Fruit fly (Drosophila melanogaster) whole organism, embryonic: Measurements from ENCODE around the gene Csk.

Experiments used
- Adf1 ChIP-seq: fragments of 200-800 bp; sonication (Bioruptor generic); IDR thresholded peaks from 2 replicates; pipeline ENCODE4 v1.3.6; 2022; ENCODE audit warnings: missing biosample characterization, missing genetic modification characterization
- CG10431 ChIP-seq: fragments of 200-800 bp; sonication (Bioruptor generic); optimal IDR thresholded peaks from 3 replicates; lab custom pipeline; 2018; ENCODE audit warnings: missing biosample characterization, mild to moderate bottlenecking, missing genetic modification characterization
- CG10654 ChIP-seq: fragments of 200-800 bp; sonication (Bioruptor generic); optimal IDR thresholded peaks from 2 replicates; lab custom pipeline; 2016; ENCODE audit warnings: missing biosample characterization, missing genetic modification characterization
- CG11398 ChIP-seq: fragments of 200-800 bp; sonication (Bioruptor generic); optimal IDR thresholded peaks from 2 replicates; lab custom pipeline; 2016; ENCODE audit warnings: missing biosample characterization, missing genetic modification characterization
- CG12104 ChIP-seq: fragments of 200-800 bp; sonication (Bioruptor generic); optimal IDR thresholded peaks from 3 replicates; lab custom pipeline; 2016; ENCODE audit warnings: missing biosample characterization, missing genetic modification characterization
- CG1233 ChIP-seq: fragments of 200-800 bp; sonication (Bioruptor generic); optimal IDR thresholded peaks from 4 replicates; lab custom pipeline; 2018; ENCODE audit warnings: missing biosample characterization, mild to moderate bottlenecking, missing genetic modification characterization
- CG14710 ChIP-seq: fragments of 200-800 bp; sonication (Bioruptor generic); optimal IDR thresholded peaks from 3 replicates; lab custom pipeline; 2019; ENCODE audit warnings: missing biosample characterization, mild to moderate bottlenecking, missing genetic modification characterization, moderate library complexity
- CG15073 ChIP-seq: fragments of 200-800 bp; sonication (Bioruptor generic); optimal IDR thresholded peaks from 2 replicates; lab custom pipeline; 2016; ENCODE audit warnings: missing biosample characterization, missing genetic modification characterization
- CG17612 ChIP-seq: fragments of 200-800 bp; sonication (Bioruptor generic); IDR thresholded peaks from 2 replicates; pipeline ENCODE4 v1.3.6; 2022; ENCODE audit warnings: missing biosample characterization, missing genetic modification characterization
- CG17802 ChIP-seq: fragments of 200-800 bp; sonication (Bioruptor generic); optimal IDR thresholded peaks from 2 replicates; lab custom pipeline; 2018; ENCODE audit warnings: missing biosample characterization, mild to moderate bottlenecking, missing genetic modification characterization, moderate library complexity
- CG18476 ChIP-seq: fragments of 200-800 bp; sonication (Bioruptor generic); optimal IDR thresholded peaks from 2 replicates; lab custom pipeline; 2016; ENCODE audit warnings: missing biosample characterization, mild to moderate bottlenecking, missing genetic modification characterization
- CG31388 ChIP-seq: fragments of 200-800 bp; sonication (Bioruptor generic); optimal IDR thresholded peaks from 2 replicates; lab custom pipeline; 2016; ENCODE audit warnings: missing biosample characterization, missing genetic modification characterization
- CG32532 ChIP-seq: fragments of 200-800 bp; sonication (Bioruptor generic); IDR thresholded peaks from 2 replicates; pipeline ENCODE4 v1.3.6; 2022; ENCODE audit warnings: missing biosample characterization, missing genetic modification characterization
- CG43689 ChIP-seq: fragments of 200-800 bp; sonication (Bioruptor generic); IDR thresholded peaks from 2 replicates; pipeline ENCODE4 v1.3.6; 2022; ENCODE audit warnings: missing biosample characterization, missing genetic modification characterization
- CG4424 ChIP-seq: fragments of 200-800 bp; sonication (Bioruptor generic); optimal IDR thresholded peaks from 3 replicates; lab custom pipeline; 2016; ENCODE audit warnings: missing biosample characterization, missing genetic modification characterization
- CG5180 ChIP-seq: fragments of 200-800 bp; sonication (Bioruptor generic); optimal IDR thresholded peaks from 3 replicates; lab custom pipeline; 2017; ENCODE audit warnings: missing biosample characterization, missing genetic modification characterization, mild to moderate bottlenecking, moderate library complexity, missing genetic modification reagents
- CG6654 ChIP-seq: fragments of 200-800 bp; sonication (Bioruptor generic); optimal IDR thresholded peaks from 2 replicates; lab custom pipeline; 2017; ENCODE audit warnings: missing biosample characterization, mild to moderate bottlenecking, missing genetic modification characterization
- CG8089 ChIP-seq: fragments of 200-800 bp; sonication (Bioruptor generic); optimal IDR thresholded peaks from 3 replicates; lab custom pipeline; 2016; ENCODE audit warnings: missing biosample characterization, missing genetic modification characterization
- CG9932 ChIP-seq: fragments of 200-800 bp; sonication (Bioruptor generic); IDR thresholded peaks from 2 replicates; pipeline ENCODE4 v1.3.6; 2022; ENCODE audit warnings: missing biosample characterization, missing genetic modification characterization
- CkIIα-i1 ChIP-seq: fragments of 200-800 bp; sonication (Bioruptor generic); IDR thresholded peaks from 2 replicates; pipeline ENCODE4 v1.3.6; 2022; ENCODE audit warnings: missing biosample characterization, missing genetic modification characterization
- Dbx ChIP-seq: fragments of 200-800 bp; sonication (Bioruptor generic); IDR thresholded peaks from 3 replicates; pipeline ENCODE4 v1.3.6; 2022; ENCODE audit warnings: missing biosample characterization, missing genetic modification characterization
- Dip2 ChIP-seq: fragments of 200-800 bp; sonication (Bioruptor generic); IDR thresholded peaks from 2 replicates; pipeline ENCODE4 v1.3.6; 2022; ENCODE audit warnings: missing biosample characterization, missing genetic modification characterization
- Dip3 ChIP-seq: fragments of 200-800 bp; sonication (Bioruptor generic); optimal IDR thresholded peaks from 3 replicates; lab custom pipeline; 2016; ENCODE audit warnings: missing biosample characterization, missing genetic modification characterization
- Doc2 ChIP-seq: fragments of 200-800 bp; sonication (Bioruptor generic); IDR thresholded peaks from 2 replicates; pipeline ENCODE4 v1.3.6; 2022; ENCODE audit warnings: missing biosample characterization, missing genetic modification characterization
- Gsc ChIP-seq: fragments of 200-800 bp; sonication (Bioruptor generic); IDR thresholded peaks from 2 replicates; pipeline ENCODE4 v1.3.6; 2022; ENCODE audit warnings: missing biosample characterization, missing genetic modification characterization
- H15 ChIP-seq: fragments of 200-800 bp; sonication (Bioruptor generic); IDR thresholded peaks from 3 replicates; pipeline ENCODE4 v1.3.6; 2022; ENCODE audit warnings: missing biosample characterization, missing genetic modification characterization
- HLH3B ChIP-seq: fragments of 200-800 bp; sonication (Bioruptor generic); IDR thresholded peaks from 2 replicates; pipeline ENCODE4 v1.3.6; 2022; ENCODE audit warnings: missing biosample characterization, missing genetic modification characterization
- Lim3 ChIP-seq: fragments of 200-800 bp; sonication (Bioruptor generic); IDR thresholded peaks from 2 replicates; pipeline ENCODE4 v1.3.6; 2022; ENCODE audit warnings: missing biosample characterization, missing genetic modification characterization
- Side ChIP-seq: fragments of 200-800 bp; sonication (Bioruptor generic); optimal IDR thresholded peaks from 2 replicates; lab custom pipeline; 2016; ENCODE audit warnings: missing biosample characterization, missing genetic modification characterization
- bsh ChIP-seq, 2 experiments: fragments of 200-800 bp; sonication (Bioruptor generic); optimal IDR thresholded peaks; 2 replicates each; lab custom pipeline; 2017 to 2018; ENCODE audit warnings: mild to moderate bottlenecking in 2 of 2, missing biosample characterization in 2 of 2, missing genetic modification characterization in 2 of 2, moderate library complexity in 1 of 2
- cas ChIP-seq: fragments of 200-800 bp; sonication (Bioruptor generic); IDR thresholded peaks from 2 replicates; pipeline ENCODE4 v1.3.6; 2022; ENCODE audit warnings: missing biosample characterization, missing genetic modification characterization
- caup ChIP-seq: fragments of 200-800 bp; sonication (Bioruptor generic); optimal IDR thresholded peaks from 3 replicates; lab custom pipeline; 2017; ENCODE audit warnings: missing biosample characterization, mild to moderate bottlenecking, missing genetic modification characterization, moderate library complexity; ENCODE audit not compliant: severe bottlenecking
- chn ChIP-seq: fragments of 200-800 bp; sonication (Bioruptor generic); optimal IDR thresholded peaks from 2 replicates; lab custom pipeline; 2016; ENCODE audit warnings: missing biosample characterization, missing genetic modification characterization
- crp ChIP-seq, 2 experiments: fragments of 200-800 bp; sonication (Bioruptor generic); optimal IDR thresholded peaks; 2 replicates in 1 of 2; 3 replicates in 1 of 2; lab custom pipeline; 2017; ENCODE audit warnings: missing biosample characterization in 2 of 2, missing genetic modification characterization in 2 of 2, mild to moderate bottlenecking in 1 of 2, moderate library complexity in 1 of 2
- dysf ChIP-seq: fragments of 200-800 bp; sonication (Bioruptor generic); IDR thresholded peaks from 3 replicates; pipeline ENCODE4 v1.3.6; 2022; ENCODE audit warnings: missing biosample characterization, missing genetic modification characterization
- esg ChIP-seq: fragments of 200-800 bp; sonication (Bioruptor generic); conservative IDR thresholded peaks from 2 replicates; pipeline ENCODE4 v1.3.6; 2022; ENCODE audit warnings: missing biosample characterization, missing genetic modification characterization
- eve ChIP-seq, 2 experiments: fragments of >200 bp; optimal IDR thresholded peaks; 2 replicates each; lab custom pipeline; 2017; ENCODE audit warnings: missing biosample characterization in 2 of 2, missing genetic modification characterization in 2 of 2
- fru ChIP-seq: fragments of >200 bp; optimal IDR thresholded peaks from 2 replicates; lab custom pipeline; 2017
- gsb-n ChIP-seq: fragments of 200-800 bp; sonication (Bioruptor generic); optimal IDR thresholded peaks from 3 replicates; lab custom pipeline; 2018; ENCODE audit warnings: missing biosample characterization, mild to moderate bottlenecking, missing genetic modification characterization
- lab ChIP-seq: fragments of 200-800 bp; sonication (Bioruptor generic); optimal IDR thresholded peaks from 3 replicates; lab custom pipeline; 2017; ENCODE audit warnings: missing biosample characterization, missing genetic modification characterization, mild to moderate bottlenecking, moderate library complexity, missing genetic modification reagents
- org-1 ChIP-seq: fragments of 200-800 bp; sonication (Bioruptor generic); optimal IDR thresholded peaks from 2 replicates; lab custom pipeline; 2017; ENCODE audit warnings: missing biosample characterization, missing genetic modification characterization
- phol ChIP-seq: fragments of 200-800 bp; sonication (Bioruptor generic); optimal IDR thresholded peaks from 3 replicates; lab custom pipeline; 2018; ENCODE audit warnings: missing biosample characterization, mild to moderate bottlenecking, missing genetic modification characterization, moderate library complexity
- pnt ChIP-seq: fragments of 200-800 bp; sonication (Bioruptor generic); optimal IDR thresholded peaks from 3 replicates; lab custom pipeline; 2016; ENCODE audit warnings: missing biosample characterization, missing genetic modification characterization
- pros ChIP-seq: fragments of 200-800 bp; sonication (Bioruptor generic); optimal IDR thresholded peaks from 3 replicates; lab custom pipeline; 2019; ENCODE audit warnings: missing biosample characterization, mild to moderate bottlenecking, missing genetic modification characterization, moderate library complexity
- repo ChIP-seq: fragments of 200-800 bp; sonication (Bioruptor generic); optimal IDR thresholded peaks from 2 replicates; lab custom pipeline; 2016; ENCODE audit warnings: missing biosample characterization, missing genetic modification characterization
- sd ChIP-seq: fragments of 200-800 bp; sonication (Bioruptor generic); optimal IDR thresholded peaks from 3 replicates; lab custom pipeline; 2018; ENCODE audit warnings: missing biosample characterization, mild to moderate bottlenecking, missing genetic modification characterization, moderate library complexity
- sens ChIP-seq: fragments of 200-800 bp; sonication (Bioruptor generic); peaks from one replicate; lab custom pipeline; 2016; ENCODE audit warnings: missing biosample characterization, missing genetic modification characterization
- seq ChIP-seq: fragments of 200-800 bp; sonication (Bioruptor generic); IDR thresholded peaks from 2 replicates; pipeline ENCODE4 v1.3.6; 2022; ENCODE audit warnings: missing biosample characterization, missing genetic modification characterization
- shn ChIP-seq: fragments of 200-800 bp; sonication (Bioruptor generic); optimal IDR thresholded peaks from 3 replicates; lab custom pipeline; 2016; ENCODE audit warnings: missing biosample characterization, missing genetic modification characterization
- sisA ChIP-seq: fragments of 200-800 bp; sonication (Bioruptor generic); IDR thresholded peaks from 2 replicates; pipeline ENCODE4 v1.3.6; 2022; ENCODE audit warnings: missing biosample characterization, missing genetic modification characterization
- tgo ChIP-seq: fragments of 200-800 bp; sonication (Bioruptor generic); IDR thresholded peaks from 3 replicates; pipeline ENCODE4 v1.3.6; 2022; ENCODE audit warnings: missing biosample characterization, missing genetic modification characterization
- unc-4 ChIP-seq: fragments of 200-800 bp; sonication (Bioruptor generic); IDR thresholded peaks from 2 replicates; pipeline ENCODE4 v1.3.6; 2022; ENCODE audit warnings: missing biosample characterization, missing genetic modification characterization; ENCODE audit not compliant: partially characterized antibody
- wdn ChIP-seq: fragments of 200-800 bp; sonication (Bioruptor generic); IDR thresholded peaks from 2 replicates; pipeline ENCODE4 v1.3.6; 2022; ENCODE audit warnings: missing biosample characterization, missing genetic modification characterization

The Csk gene

DNA sequence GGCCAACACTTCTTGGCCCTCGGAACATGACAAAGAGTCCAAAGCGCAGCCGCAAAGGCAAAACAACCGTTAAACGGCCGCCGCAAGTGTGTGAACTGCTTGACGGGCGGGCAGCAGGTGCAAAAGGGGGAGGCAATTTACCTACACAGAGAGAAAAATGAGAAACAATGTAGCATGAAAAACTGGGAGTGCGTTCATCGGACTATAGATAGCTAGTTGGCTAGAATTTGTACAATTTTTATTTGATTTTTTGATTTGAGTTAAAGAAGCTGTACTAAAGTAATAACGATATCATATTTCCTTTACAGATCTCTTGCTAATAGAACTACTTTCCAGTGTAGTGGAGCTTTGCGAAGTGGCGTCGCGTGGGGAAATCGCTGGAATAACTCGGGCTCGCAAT is 55.0 kb downstream of the Csk start (continued):
- TF ChIP-seq Side (GFP tag; lab: Kevin White, UChicago): no peak
- no peak for TF ChIP-seq CG18476 (GFP tag; lab: Kevin White, UChicago)
- TF ChIP-seq Gsc (GFP tag; lab: Robert Waterston, UW): no peak
- no peak for TF ChIP-seq lab (GFP tag; lab: Kevin White, UChicago)
- no peak for TF ChIP-seq repo (GFP tag; lab: Kevin White, UChicago)
- no peak for TF ChIP-seq CG15073 (GFP tag; lab: Kevin White, UChicago)
- no peak for TF ChIP-seq CG4424 (GFP tag; lab: Kevin White, UChicago)
- peak; percentile 42; the same call in 1 of the 3 replicates for TF ChIP-seq dysf (GFP tag; lab: Robert Waterston, UW)
- no peak for TF ChIP-seq Dbx (GFP tag; lab: Robert Waterston, UW)
- TF ChIP-seq sens (GFP tag; lab: Kevin White, UChicago): peak; percentile 32
- no peak for TF ChIP-seq Dip2 (GFP tag; lab: Robert Waterston, UW)
- no peak for TF ChIP-seq shn (GFP tag; lab: Kevin White, UChicago)
- TF ChIP-seq CG12104 (GFP tag; lab: Kevin White, UChicago): no peak
- TF ChIP-seq crp (GFP tag; optimal IDR thresholded peaks at IDR 0.05; lab: Kevin White, UChicago): no peak
- TF ChIP-seq pnt (GFP tag; lab: Kevin White, UChicago): peak; percentile 5
- no peak for TF ChIP-seq CG17802
- TF ChIP-seq CG32532: no peak
- no peak for TF ChIP-seq caup
- TF ChIP-seq wdn: no peak
- TF ChIP-seq bsh (GFP tag; optimal IDR thresholded peaks at IDR 0.05; lab: Kevin White, UChicago): peak in 1 of 2 experiments; percentile 23
- TF ChIP-seq Dip3 (GFP tag; lab: Kevin White, UChicago): no peak
- no peak for TF ChIP-seq cas (GFP tag; lab: Robert Waterston, UW)
- TF ChIP-seq CG5180 (GFP tag; lab: Kevin White, UChicago): no peak
- TF ChIP-seq CG6654: no peak
- TF ChIP-seq HLH3B (GFP tag; lab: Robert Waterston, UW): 0 out of 2 replicates have a peak, but pooled peaks have one; percentile 23
- TF ChIP-seq eve (GFP tag; optimal IDR thresholded peaks at IDR 0.05; lab: Kevin White, UChicago): no peak
- no peak for TF ChIP-seq unc-4 (GFP tag; lab: Robert Waterston, UW)
- no peak for TF ChIP-seq chn (GFP tag; lab: Kevin White, UChicago)
- TF ChIP-seq Lim3 (GFP tag; lab: Robert Waterston, UW): no peak
- no peak for TF ChIP-seq Doc2 (GFP tag; lab: Robert Waterston, UW)
- no peak for TF ChIP-seq CG11398 (GFP tag; lab: Kevin White, UChicago)
- TF ChIP-seq sisA (GFP tag; lab: Robert Waterston, UW): peak; percentile 21; the same call in 1 of the 2 replicates
- TF ChIP-seq fru (lab: Kevin White, UChicago): no peak
- TF ChIP-seq CG10431 (GFP tag; lab: Kevin White, UChicago): no peak
- TF ChIP-seq org-1: no peak
- TF ChIP-seq sd (tag; lab: Kevin White, UChicago): no peak
- TF ChIP-seq pros (GFP tag; lab: Kevin White, UChicago): no peak
- TF ChIP-seq CG17612 (GFP tag; lab: Robert Waterston, UW): no peak
- TF ChIP-seq H15: no peak
- no peak for TF ChIP-seq Adf1 (GFP tag; lab: Robert Waterston, UW)
- TF ChIP-seq phol (tag; lab: Kevin White, UChicago): peak; percentile 14
- no peak for TF ChIP-seq CG1233 (GFP tag; lab: Kevin White, UChicago)
- no peak for TF ChIP-seq CG31388 (GFP tag; lab: Kevin White, UChicago)
- TF ChIP-seq tgo: no peak
- TF ChIP-seq CG8089: no peak
- TF ChIP-seq CkIIα-i1 (GFP tag; lab: Robert Waterston, UW): no peak
- TF ChIP-seq CG9932 (GFP tag; lab: Robert Waterston, UW): no peak
- TF ChIP-seq esg: no peak
- no peak for TF ChIP-seq CG10654
- TF ChIP-seq CG14710: no peak
- TF ChIP-seq gsb-n: no peak
- no peak for TF ChIP-seq seq (GFP tag; lab: Robert Waterston, UW)
- no peak for TF ChIP-seq CG43689 (GFP tag; lab: Robert Waterston, UW)
